Worm (Caenorhabditis elegans): ENCODE data around the gene C29E4.9.

- TF ChIP-seq nhr-237 (tag; optimal IDR thresholded peaks at IDR 0.05): no peak
- TF ChIP-seq ama-1 (optimal IDR thresholded peaks at IDR 0.05): no peak
Measured at ce11 chrIII:7941417-7941816, 15.4 kb downstream of the C29E4.9 start, which contains the start of gene kle-2.

All from whole organism, L2 larva.